Fruit fly (Drosophila melanogaster) whole organism, pupa: ENCODE measurements around the gene CG43345.

Experiments used
- CG10348 ChIP-seq: fragments of 200-800 bp; sonication (Bioruptor generic); IDR thresholded peaks from 2 replicates; pipeline ENCODE4 v1.3.6; 2022; ENCODE audit warnings: missing biosample characterization, missing genetic modification characterization
- CG14655 ChIP-seq: fragments of 200-800 bp; sonication (Bioruptor generic); optimal IDR thresholded peaks from 3 replicates; lab custom pipeline; 2017; ENCODE audit warnings: mild to moderate bottlenecking, missing biosample characterization, missing genetic modification reagents, missing genetic modification characterization
- CG17806 ChIP-seq: fragments of 200-800 bp; sonication (Bioruptor generic); optimal IDR thresholded peaks from 2 replicates; lab custom pipeline; 2018; ENCODE audit warnings: missing biosample characterization, mild to moderate bottlenecking, missing genetic modification characterization, moderate library complexity
- CG34367 ChIP-seq: fragments of 200-800 bp; sonication (Bioruptor generic); optimal IDR thresholded peaks from 2 replicates; lab custom pipeline; 2018; ENCODE audit warnings: missing biosample characterization, mild to moderate bottlenecking, missing genetic modification characterization
- CG4496 ChIP-seq: fragments of 200-800 bp; sonication (Bioruptor generic); IDR thresholded peaks from 3 replicates; pipeline ENCODE4 v1.3.6; 2022; ENCODE audit warnings: missing biosample characterization, missing genetic modification characterization
- CG8159 ChIP-seq: fragments of 200-800 bp; sonication (Bioruptor generic); optimal IDR thresholded peaks from 3 replicates; lab custom pipeline; 2018; ENCODE audit warnings: missing biosample characterization, mild to moderate bottlenecking, missing genetic modification characterization, moderate library complexity
- CG9948 ChIP-seq: fragments of 200-800 bp; sonication (Bioruptor generic); optimal IDR thresholded peaks from 2 replicates; lab custom pipeline; 2018; ENCODE audit warnings: missing biosample characterization, mild to moderate bottlenecking, missing genetic modification characterization, moderate library complexity
- D1 ChIP-seq: fragments of 200-800 bp; sonication (Bioruptor generic); optimal IDR thresholded peaks from 2 replicates; lab custom pipeline; 2018; ENCODE audit warnings: missing biosample characterization, mild to moderate bottlenecking, missing genetic modification characterization, moderate library complexity
- EcR ChIP-seq: fragments of 200-800 bp; sonication (Bioruptor generic); optimal IDR thresholded peaks from 3 replicates; lab custom pipeline; 2019; ENCODE audit warnings: missing biosample characterization, missing genetic modification characterization, mild to moderate bottlenecking, moderate library complexity, missing genetic modification reagents
- Ets98B ChIP-seq: fragments of 200-800 bp; sonication (Bioruptor generic); IDR thresholded peaks from 2 replicates; pipeline ENCODE4 v1.3.6; 2022; ENCODE audit warnings: missing biosample characterization, missing genetic modification characterization
- Pif1A ChIP-seq: fragments of 200-800 bp; sonication (Bioruptor generic); optimal IDR thresholded peaks from 3 replicates; lab custom pipeline; 2016; ENCODE audit warnings: missing biosample characterization, missing genetic modification characterization
- Pif1B ChIP-seq: fragments of 200-800 bp; sonication (Bioruptor generic); optimal IDR thresholded peaks from 3 replicates; lab custom pipeline; 2016; ENCODE audit warnings: missing biosample characterization, missing genetic modification characterization
- Snoo ChIP-seq: fragments of 200-800 bp; sonication (Bioruptor generic); optimal IDR thresholded peaks from 3 replicates; lab custom pipeline; 2017; ENCODE audit warnings: missing biosample characterization, mild to moderate bottlenecking, missing genetic modification characterization, inconsistent platforms
- fd96Ca ChIP-seq: fragments of 200-800 bp; sonication (Bioruptor generic); IDR thresholded peaks from 3 replicates; pipeline ENCODE4 v1.3.6; 2022; ENCODE audit warnings: missing biosample characterization, missing genetic modification characterization

DNA sequence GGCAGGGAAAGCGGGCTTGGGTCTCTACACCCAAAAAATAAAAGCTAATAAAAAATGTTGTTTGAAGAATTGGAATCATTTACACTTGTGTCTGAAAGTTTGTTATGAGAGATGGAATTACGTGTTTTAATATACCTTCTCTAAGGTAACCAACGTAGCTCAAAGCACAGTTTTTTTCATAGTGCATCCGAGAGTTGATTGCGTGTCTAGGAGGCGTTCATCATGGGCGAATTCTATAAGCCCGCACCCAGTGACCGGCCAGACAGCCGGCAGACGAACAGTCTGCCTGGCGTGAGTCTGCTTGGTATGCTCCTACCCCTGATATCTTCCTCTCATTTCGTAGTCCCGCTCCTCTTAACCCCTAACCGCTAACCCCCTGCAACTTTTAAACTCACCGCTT, 19.4 kb upstream of the CG43345 start:
- TF ChIP-seq EcR (no peak), fd96Ca (no peak), Pif1B (GFP tag; lab: Kevin White, UChicago) (no peak), Pif1A (GFP tag; lab: Kevin White, UChicago) (no peak), CG4496 (GFP tag; lab: Robert Waterston, UW) (no peak), CG10348 (GFP tag; lab: Robert Waterston, UW) (no peak), Ets98B (GFP tag; lab: Robert Waterston, UW) (no peak), CG34367 (no peak), Snoo (tag; lab: Kevin White, UChicago) (no peak), D1 (tag; lab: Kevin White, UChicago) (no peak), CG17806 (no peak), CG9948 (tag; lab: Kevin White, UChicago) (no peak), CG14655 (GFP tag; lab: Kevin White, UChicago) (no peak), CG8159 (no peak)
